Worm (Caenorhabditis elegans) whole organism, L2 larva: ENCODE results near the gene C46F4.3.

Experiments
- C34F6.9 ChIP-seq: fragments of 150-350 bp; optimal IDR thresholded peaks from 2 replicates; lab custom pipeline; 2014; ENCODE audit warnings: missing biosample characterization, missing genetic modification characterization
- F13H6.1 ChIP-seq: sonication (generic microtip); optimal IDR thresholded peaks from 2 replicates; lab custom pipeline; 2016; ENCODE audit warnings: missing genetic modification characterization, missing compliant biosample characterization
- R02D3.7 ChIP-seq: fragments of 150-350 bp; optimal IDR thresholded peaks from 2 replicates; lab custom pipeline; 2014; ENCODE audit warnings: missing biosample characterization, missing genetic modification characterization
- Y55F3AM.14 ChIP-seq: fragments of 200-800 bp; sonication (Bioruptor generic); optimal IDR thresholded peaks from 2 replicates; lab custom pipeline; 2018; ENCODE audit warnings: mild to moderate bottlenecking, missing genetic modification characterization, missing compliant biosample characterization
- ZK546.5 ChIP-seq: sonication (generic microtip); optimal IDR thresholded peaks from 2 replicates; lab custom pipeline; 2017; ENCODE audit warnings: missing biosample characterization, missing genetic modification characterization
- alr-1 ChIP-seq: fragments of 150-350 bp; optimal IDR thresholded peaks from 2 replicates; lab custom pipeline; 2014; ENCODE audit warnings: missing biosample characterization, missing genetic modification characterization
- ama-1 ChIP-seq: fragments of 150-350 bp; optimal IDR thresholded peaks from 2 replicates; lab custom pipeline; 2018; ENCODE audit warnings: inconsistent platforms
- blmp-1 ChIP-seq: sonication (generic microtip); optimal IDR thresholded peaks from 2 replicates; lab custom pipeline; 2017; ENCODE audit warnings: missing genetic modification characterization, mild to moderate bottlenecking, missing compliant biosample characterization, antibody characterized with exemption, moderate library complexity; ENCODE audit not compliant: insufficient read depth
- ceh-16 ChIP-seq: fragments of 150-350 bp; optimal IDR thresholded peaks from 2 replicates; lab custom pipeline; 2014; ENCODE audit warnings: missing biosample characterization, missing genetic modification characterization
- ceh-82 ChIP-seq: fragments of 150-350 bp; optimal IDR thresholded peaks from 2 replicates; lab custom pipeline; 2014; ENCODE audit warnings: missing biosample characterization, missing genetic modification characterization
- crh-2 ChIP-seq: sonication (generic microtip); optimal IDR thresholded peaks from 2 replicates; lab custom pipeline; 2017; ENCODE audit warnings: missing biosample characterization, missing genetic modification characterization
- egl-27 ChIP-seq: sonication (generic microtip); optimal IDR thresholded peaks from 3 replicates; lab custom pipeline; 2017; ENCODE audit warnings: missing biosample characterization, missing genetic modification reagents, missing genetic modification characterization
- elt-1 ChIP-seq: fragments of 150-350 bp; optimal IDR thresholded peaks from 2 replicates; lab custom pipeline; 2014; ENCODE audit warnings: missing biosample characterization, missing genetic modification characterization
- fos-1 ChIP-seq: fragments of 150-350 bp; optimal IDR thresholded peaks from 2 replicates; lab custom pipeline; 2014; ENCODE audit warnings: missing biosample characterization, missing genetic modification characterization
- gmeb-1 ChIP-seq: fragments of 150-350 bp; optimal IDR thresholded peaks from 2 replicates; lab custom pipeline; 2014; ENCODE audit warnings: missing biosample characterization, missing genetic modification characterization
- lin-11 ChIP-seq: fragments of 150-350 bp; sonication (generic microtip); optimal IDR thresholded peaks from 2 replicates; lab custom pipeline; 2014; ENCODE audit warnings: missing biosample characterization, missing genetic modification characterization, inconsistent platforms, mixed read lengths
- lin-13 ChIP-seq: fragments of 150-350 bp; optimal IDR thresholded peaks from 2 replicates; lab custom pipeline; 2014; ENCODE audit warnings: missing biosample characterization, missing genetic modification reagents, missing genetic modification characterization
- lin-39 ChIP-seq: fragments of 150-350 bp; optimal IDR thresholded peaks from 2 replicates; lab custom pipeline; 2014; ENCODE audit warnings: missing biosample characterization, missing genetic modification reagents, missing genetic modification characterization
- mbf-1 ChIP-seq: sonication (generic microtip); optimal IDR thresholded peaks from 2 replicates; lab custom pipeline; 2017; ENCODE audit warnings: missing biosample characterization, missing genetic modification characterization
- mdl-1 ChIP-seq, 2 experiments: fragments of 150-350 bp in 1 of 2; sonication (generic microtip) in 1 of 2; optimal IDR thresholded peaks; 2 replicates each; lab custom pipeline; 2017; ENCODE audit warnings: missing biosample characterization in 2 of 2, missing genetic modification characterization in 2 of 2
- nhr-10 ChIP-seq: sonication (generic microtip); optimal IDR thresholded peaks from 2 replicates; lab custom pipeline; 2017; ENCODE audit warnings: missing biosample characterization, missing genetic modification characterization
- nhr-11 ChIP-seq: fragments of 150-350 bp; optimal IDR thresholded peaks from 2 replicates; lab custom pipeline; 2014; ENCODE audit warnings: missing biosample characterization, missing genetic modification characterization
- nhr-12 ChIP-seq: fragments of 150-350 bp; optimal IDR thresholded peaks from 2 replicates; lab custom pipeline; 2014; ENCODE audit warnings: missing biosample characterization, missing genetic modification characterization
- nhr-21 ChIP-seq: fragments of 150-350 bp; optimal IDR thresholded peaks from 2 replicates; lab custom pipeline; 2014; ENCODE audit warnings: missing biosample characterization, missing genetic modification characterization
- nhr-237 ChIP-seq: fragments of 150-350 bp; optimal IDR thresholded peaks from 2 replicates; lab custom pipeline; 2014; ENCODE audit warnings: missing biosample characterization, missing genetic modification characterization
- nhr-25 ChIP-seq: fragments of 150-350 bp; sonication (generic microtip); optimal IDR thresholded peaks from 3 replicates; lab custom pipeline; 2014; ENCODE audit warnings: missing biosample characterization, missing genetic modification characterization
- nhr-6 ChIP-seq: fragments of 150-350 bp; optimal IDR thresholded peaks from 2 replicates; lab custom pipeline; 2014; ENCODE audit warnings: missing biosample characterization, missing genetic modification characterization
- nhr-77 ChIP-seq: fragments of 150-350 bp; optimal IDR thresholded peaks from 2 replicates; lab custom pipeline; 2014; ENCODE audit warnings: missing biosample characterization, missing genetic modification characterization
- peb-1 ChIP-seq: fragments of 150-350 bp; optimal IDR thresholded peaks from 2 replicates; lab custom pipeline; 2014; ENCODE audit warnings: missing biosample characterization, missing genetic modification characterization
- sem-4 ChIP-seq: fragments of 150-350 bp; optimal IDR thresholded peaks from 2 replicates; lab custom pipeline; 2014; ENCODE audit warnings: missing biosample characterization, missing genetic modification reagents, missing genetic modification characterization
- skn-1 ChIP-seq: sonication (generic microtip); optimal IDR thresholded peaks from 2 replicates; lab custom pipeline; 2017; ENCODE audit warnings: missing biosample characterization, missing genetic modification characterization
- sma-3 ChIP-seq: sonication (generic microtip); optimal IDR thresholded peaks from 2 replicates; lab custom pipeline; 2016; ENCODE audit warnings: missing genetic modification reagents, missing genetic modification characterization, missing compliant biosample characterization
- sma-9 ChIP-seq, 2 experiments: fragments of 150-350 bp in 1 of 2; sonication (generic microtip) in 1 of 2; optimal IDR thresholded peaks; 2 replicates each; lab custom pipeline; 2014 to 2016; ENCODE audit warnings: missing genetic modification characterization in 2 of 2, mild to moderate bottlenecking in 1 of 2, missing biosample characterization in 1 of 2, missing compliant biosample characterization in 1 of 2, missing genetic modification reagents in 1 of 2, moderate library complexity in 1 of 2
- snpc-4 ChIP-seq: fragments of 150-350 bp; optimal IDR thresholded peaks from 2 replicates; lab custom pipeline; 2014; ENCODE audit warnings: missing biosample characterization, missing genetic modification characterization
- unc-39 ChIP-seq: fragments of 150-350 bp; optimal IDR thresholded peaks from 2 replicates; lab custom pipeline; 2014; ENCODE audit warnings: missing biosample characterization, missing genetic modification characterization
- unc-55 ChIP-seq: fragments of 150-350 bp; sonication (generic microtip); optimal IDR thresholded peaks from 3 replicates; lab custom pipeline; 2014; ENCODE audit warnings: missing biosample characterization, missing genetic modification reagents, missing genetic modification characterization
- unc-62 ChIP-seq: fragments of 150-350 bp; optimal IDR thresholded peaks from 2 replicates; lab custom pipeline; 2014; ENCODE audit warnings: missing biosample characterization, missing genetic modification reagents, missing genetic modification characterization
- zag-1 ChIP-seq: fragments of 150-350 bp; optimal IDR thresholded peaks from 2 replicates; lab custom pipeline; 2014; ENCODE audit warnings: missing biosample characterization, missing genetic modification characterization
- ztf-11 ChIP-seq: sonication (generic microtip); optimal IDR thresholded peaks from 2 replicates; lab custom pipeline; 2017; ENCODE audit warnings: missing biosample characterization, missing genetic modification characterization

The C46F4.3 gene

DNA sequence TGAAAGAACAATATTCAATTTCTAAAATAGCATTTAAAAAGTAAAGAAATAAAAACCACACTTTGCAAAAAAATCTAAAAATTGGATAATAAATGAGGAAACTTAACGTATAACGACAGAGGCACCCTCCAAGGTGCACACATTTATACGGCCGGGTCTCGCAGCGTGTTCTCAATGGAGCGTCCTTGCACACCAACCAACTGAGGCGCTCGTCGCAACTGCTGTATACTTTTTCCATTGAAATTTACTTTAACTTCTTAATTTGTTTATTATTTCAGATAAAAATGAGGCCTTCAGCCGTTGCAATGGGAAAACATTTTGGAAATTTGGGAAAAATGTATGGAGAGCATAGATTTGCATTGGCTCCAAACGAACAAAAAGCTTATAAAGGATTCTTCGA lies 17.6 kb downstream of the C46F4.3 start, which contains the start of the genes R07E4.5 and R07E4.3 (continued):
- TF ChIP-seq mbf-1 (tag; lab: Kevin White, UChicago) (no peak), ceh-82 (tag; lab: Kevin White, UChicago) (no peak), C34F6.9 (tag; lab: Kevin White, UChicago) (peak; percentile 67), crh-2 (tag; lab: Kevin White, UChicago) (peak; percentile 70), mdl-1 (tag; optimal IDR thresholded peaks at IDR 0.05; lab: Kevin White, UChicago) (no peak), nhr-25 (tag; lab: Kevin White, UChicago) (peak; percentile 67), skn-1 (no peak), zag-1 (tag; lab: Kevin White, UChicago) (no peak), elt-1 (tag; lab: Kevin White, UChicago) (no peak), nhr-11 (tag; lab: Kevin White, UChicago) (no peak), snpc-4 (tag; lab: Kevin White, UChicago) (peak; percentile 0), nhr-21 (tag; lab: Kevin White, UChicago) (peak; percentile 62), blmp-1 (tag; lab: Kevin White, UChicago) (peak; percentile 13), nhr-237 (tag; lab: Kevin White, UChicago) (no peak), R02D3.7 (tag; lab: Kevin White, UChicago) (no peak), peb-1 (tag; lab: Kevin White, UChicago) (no peak)

DNA sequence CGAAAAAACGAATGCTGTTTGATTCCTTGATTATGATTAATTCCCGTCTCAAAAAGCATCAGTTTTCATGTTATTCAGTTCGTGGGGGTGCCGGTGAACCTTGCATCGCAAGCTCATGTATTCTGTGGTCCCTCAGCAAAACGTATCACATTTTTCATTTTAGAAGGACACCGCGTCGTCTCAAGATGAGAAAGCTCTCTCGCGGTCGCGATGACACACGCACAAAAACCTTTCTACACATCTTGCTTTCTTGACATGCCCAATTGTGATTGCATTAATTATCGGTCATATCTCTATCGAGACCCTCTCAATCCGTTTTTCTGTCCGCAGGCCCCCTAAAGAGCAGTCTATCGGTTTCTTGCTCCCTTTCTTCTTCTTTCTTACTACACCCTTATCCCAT lies 20.6 kb downstream of the C46F4.3 start:
- TF ChIP-seq ZK546.5 = no peak

DNA sequence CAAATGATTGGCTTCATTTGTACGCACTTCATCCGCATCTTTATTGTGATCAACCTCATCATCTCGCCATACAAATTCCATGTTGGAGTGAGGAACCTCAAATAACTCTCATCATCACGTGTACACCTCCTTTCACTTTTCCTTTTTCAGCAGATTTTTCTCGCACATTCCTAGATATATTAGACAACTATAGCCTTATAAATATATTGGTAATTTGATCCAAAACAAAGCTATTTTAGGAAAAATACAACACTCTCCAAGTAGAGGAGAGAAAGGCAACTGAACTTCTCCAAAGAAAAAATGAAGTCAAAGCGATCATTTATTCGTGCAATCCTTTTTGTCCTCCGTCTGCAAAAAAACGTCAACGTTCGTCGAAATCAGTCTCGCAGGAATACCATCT lies 23.2 kb downstream of the C46F4.3 start, which contains the start of gene R07E4.1:
Gene R07E4.1 (plus strand): TSS at position 301 of the 400 bp plus-strand sequence.
- TF ChIP-seq mbf-1 (tag; lab: Kevin White, UChicago) (no peak), nhr-6 (tag; lab: Kevin White, UChicago) (no peak), unc-62 (GFP tag; lab: Kevin White, UChicago) (no peak), sma-3 (GFP tag; lab: Kevin White, UChicago) (no peak), alr-1 (no peak), elt-1 (tag; lab: Kevin White, UChicago) (no peak), nhr-21 (tag; lab: Kevin White, UChicago) (no peak), ama-1 (lab: Kevin White, UChicago) (no peak), egl-27 (no peak)

DNA sequence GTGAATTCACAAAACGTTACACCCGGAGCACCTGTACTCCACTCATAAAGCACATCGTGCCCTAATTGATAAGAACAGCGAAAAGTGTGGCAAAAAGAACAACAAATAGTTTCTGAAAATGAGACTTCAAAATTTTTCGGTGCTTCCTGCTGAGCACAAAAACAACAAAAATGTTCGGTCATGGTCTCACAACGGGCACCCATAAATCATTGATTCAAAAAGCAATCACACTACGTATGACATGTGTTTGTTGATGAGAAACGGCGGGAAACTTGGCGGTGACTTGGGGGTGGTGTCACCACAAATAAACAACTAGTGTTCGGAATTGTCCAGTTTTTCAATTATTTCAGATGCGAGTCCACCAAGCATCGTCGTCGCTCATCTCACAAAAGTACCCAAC lies 25.3 kb downstream of the C46F4.3 start:
- TF ChIP-seq nhr-21 (tag; lab: Kevin White, UChicago) = no peak
- no peak for TF ChIP-seq sem-4 (tag; lab: Kevin White, UChicago)
- no peak for TF ChIP-seq ceh-16 (tag; lab: Kevin White, UChicago)
- TF ChIP-seq C34F6.9 (tag; lab: Kevin White, UChicago) = no peak
- no peak for TF ChIP-seq alr-1
- no peak for TF ChIP-seq nhr-10 (tag; lab: Kevin White, UChicago)
- TF ChIP-seq R02D3.7 (tag; lab: Kevin White, UChicago) = no peak
- no peak for TF ChIP-seq unc-55 (GFP tag; lab: Kevin White, UChicago)
- TF ChIP-seq ztf-11 (tag; lab: Kevin White, UChicago) = no peak
- no peak for TF ChIP-seq lin-11
- TF ChIP-seq nhr-77 = no peak
- no peak for TF ChIP-seq ZK546.5
- TF ChIP-seq unc-62 (GFP tag; lab: Kevin White, UChicago) = no peak
- no peak for TF ChIP-seq ama-1 (lab: Kevin White, UChicago)

DNA sequence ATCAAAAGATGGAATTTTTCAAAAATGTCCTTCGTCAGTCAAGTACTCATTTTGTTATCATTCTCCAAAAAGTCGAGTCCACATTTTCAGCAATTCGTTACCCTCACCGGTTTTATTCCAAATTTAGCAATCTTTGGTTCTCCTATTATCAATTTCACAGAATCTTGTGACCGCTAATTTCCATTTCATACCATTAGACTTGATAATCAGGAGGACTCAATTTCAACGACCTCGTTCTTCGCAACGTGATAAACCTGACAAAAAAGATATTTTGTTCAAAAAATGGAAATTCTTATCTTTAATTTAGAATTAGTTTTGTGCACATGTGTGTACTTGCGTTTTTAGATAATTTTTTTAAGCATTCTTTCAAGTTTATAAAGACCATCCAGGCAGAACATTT lies 27.0 kb downstream of the C46F4.3 start:
- TF ChIP-seq nhr-237 (tag; lab: Kevin White, UChicago) (no peak), C34F6.9 (tag; lab: Kevin White, UChicago) (no peak), snpc-4 (tag; lab: Kevin White, UChicago) (no peak), ama-1 (lab: Kevin White, UChicago) (no peak), sem-4 (tag; lab: Kevin White, UChicago) (no peak), nhr-12 (tag; lab: Kevin White, UChicago) (no peak), fos-1 (tag; lab: Kevin White, UChicago) (peak; percentile 16), nhr-11 (tag; lab: Kevin White, UChicago) (no peak), unc-39 (tag; lab: Kevin White, UChicago) (no peak), lin-13 (GFP tag; lab: Kevin White, UChicago) (no peak), F13H6.1 (tag; lab: Kevin White, UChicago) (no peak), gmeb-1 (tag; lab: Kevin White, UChicago) (peak; percentile 41), blmp-1 (tag; lab: Kevin White, UChicago) (no peak), Y55F3AM.14 (GFP tag; lab: Kevin White, UChicago) (no peak), elt-1 (tag; lab: Kevin White, UChicago) (no peak), nhr-77 (no peak), egl-27 (no peak), mbf-1 (tag; lab: Kevin White, UChicago) (no peak), unc-55 (GFP tag; lab: Kevin White, UChicago) (no peak), sma-3 (GFP tag; lab: Kevin White, UChicago) (no peak), zag-1 (tag; lab: Kevin White, UChicago) (no peak), sma-9 (GFP tag; optimal IDR thresholded peaks at IDR 0.05; lab: Kevin White, UChicago) (peak; percentile 42), sma-9 (tag; optimal IDR thresholded peaks at IDR 0.05; lab: Kevin White, UChicago) (no peak), lin-39 (no peak)
